Fruit fly (Drosophila melanogaster) whole organism, embryonic: ENCODE results near the gene Prosbeta6.

ENCODE experiments used
- Atf-2 ChIP-seq: fragments of 200-800 bp; sonication (Bioruptor generic); optimal IDR thresholded peaks from 2 replicates; lab custom pipeline; 2016; ENCODE audit warnings: missing biosample characterization, missing genetic modification characterization
- Bgb ChIP-seq: fragments of 200-800 bp; sonication (Bioruptor generic); IDR thresholded peaks from 2 replicates; pipeline ENCODE4 v1.3.6; 2022; ENCODE audit warnings: missing biosample characterization, missing genetic modification characterization; ENCODE audit not compliant: partially characterized antibody
- CG10979 ChIP-seq: fragments of 200-800 bp; sonication (Bioruptor generic); optimal IDR thresholded peaks from 2 replicates; lab custom pipeline; 2018; ENCODE audit warnings: missing biosample characterization, mild to moderate bottlenecking, missing genetic modification characterization, moderate library complexity
- CG11723 ChIP-seq: fragments of 200-800 bp; sonication (Bioruptor generic); optimal IDR thresholded peaks from 2 replicates; lab custom pipeline; 2017; ENCODE audit warnings: missing biosample characterization, mild to moderate bottlenecking, missing genetic modification characterization
- CG12071 ChIP-seq: fragments of 200-800 bp; sonication (Bioruptor generic); optimal IDR thresholded peaks from 3 replicates; lab custom pipeline; 2018; ENCODE audit warnings: missing biosample characterization, mild to moderate bottlenecking, missing genetic modification characterization
- CG12299 ChIP-seq: fragments of 200-800 bp; sonication (Bioruptor generic); optimal IDR thresholded peaks from 2 replicates; lab custom pipeline; 2018; ENCODE audit warnings: missing biosample characterization, mild to moderate bottlenecking, missing genetic modification characterization
- CG13123 ChIP-seq: fragments of 200-800 bp; sonication (Bioruptor generic); optimal IDR thresholded peaks from 2 replicates; lab custom pipeline; 2016; ENCODE audit warnings: missing biosample characterization, missing genetic modification characterization
- CG14014 ChIP-seq: fragments of 200-800 bp; sonication (Bioruptor generic); IDR thresholded peaks from 2 replicates; pipeline ENCODE4 v1.3.6; 2022; ENCODE audit warnings: missing biosample characterization, missing genetic modification characterization
- CG14050 ChIP-seq: fragments of 200-800 bp; sonication (Bioruptor generic); IDR thresholded peaks from 3 replicates; pipeline ENCODE4 v1.3.6; 2022; ENCODE audit warnings: missing biosample characterization, missing genetic modification characterization
- CG15514 ChIP-seq: fragments of 200-800 bp; sonication (Bioruptor generic); optimal IDR thresholded peaks from 3 replicates; lab custom pipeline; 2017; ENCODE audit warnings: missing biosample characterization, missing genetic modification characterization, mild to moderate bottlenecking, moderate library complexity, missing genetic modification reagents
- CG15696 ChIP-seq: fragments of 200-800 bp; sonication (Bioruptor generic); optimal IDR thresholded peaks from 2 replicates; lab custom pipeline; 2019; ENCODE audit warnings: missing biosample characterization, mild to moderate bottlenecking, missing genetic modification characterization, moderate library complexity
- CG1647 ChIP-seq: fragments of 200-800 bp; sonication (Bioruptor generic); optimal IDR thresholded peaks from 3 replicates; lab custom pipeline; 2016; ENCODE audit warnings: missing biosample characterization, missing genetic modification characterization
- CG17802 ChIP-seq: fragments of 200-800 bp; sonication (Bioruptor generic); optimal IDR thresholded peaks from 2 replicates; lab custom pipeline; 2018; ENCODE audit warnings: missing biosample characterization, mild to moderate bottlenecking, missing genetic modification characterization, moderate library complexity
- CG18619 ChIP-seq: fragments of 200-800 bp; sonication (Bioruptor generic); optimal IDR thresholded peaks from 3 replicates; lab custom pipeline; 2017; ENCODE audit warnings: missing biosample characterization, mild to moderate bottlenecking, missing genetic modification characterization
- CG2129 ChIP-seq: fragments of 200-800 bp; sonication (Bioruptor generic); IDR thresholded peaks from 2 replicates; pipeline ENCODE4 v1.3.6; 2022; ENCODE audit warnings: missing biosample characterization, missing genetic modification characterization; ENCODE audit not compliant: partially characterized antibody
- CG3407 ChIP-seq: fragments of 200-800 bp; sonication (Bioruptor generic); optimal IDR thresholded peaks from 2 replicates; lab custom pipeline; 2018; ENCODE audit warnings: missing biosample characterization, mild to moderate bottlenecking, missing genetic modification characterization
- CG4328 ChIP-seq: fragments of 200-800 bp; sonication (Bioruptor generic); optimal IDR thresholded peaks from 3 replicates; lab custom pipeline; 2017; ENCODE audit warnings: missing biosample characterization, missing genetic modification reagents, missing genetic modification characterization
- CG4360 ChIP-seq: fragments of 200-800 bp; sonication (Bioruptor generic); IDR thresholded peaks from 2 replicates; pipeline ENCODE4 v1.3.6; 2022; ENCODE audit warnings: missing biosample characterization, missing genetic modification characterization
- CG6272 ChIP-seq: fragments of 200-800 bp; sonication (Bioruptor generic); IDR thresholded peaks from 2 replicates; pipeline ENCODE4 v1.3.6; 2022; ENCODE audit warnings: missing biosample characterization, missing genetic modification characterization
- CG9609 ChIP-seq: fragments of 200-800 bp; sonication (Bioruptor generic); optimal IDR thresholded peaks from 3 replicates; lab custom pipeline; 2016; ENCODE audit warnings: missing biosample characterization, missing genetic modification characterization
- D19B ChIP-seq: fragments of 200-800 bp; sonication (Bioruptor generic); optimal IDR thresholded peaks from 2 replicates; lab custom pipeline; 2017; ENCODE audit warnings: missing biosample characterization, mild to moderate bottlenecking, missing genetic modification characterization
- Doc2 ChIP-seq: fragments of 200-800 bp; sonication (Bioruptor generic); IDR thresholded peaks from 2 replicates; pipeline ENCODE4 v1.3.6; 2022; ENCODE audit warnings: missing biosample characterization, missing genetic modification characterization
- Doc3 ChIP-seq: fragments of 200-800 bp; sonication (Bioruptor generic); IDR thresholded peaks from 3 replicates; pipeline ENCODE4 v1.3.6; 2022; ENCODE audit warnings: missing biosample characterization, missing genetic modification characterization; ENCODE audit not compliant: partially characterized antibody
- E2f1 ChIP-seq: fragments of 200-800 bp; sonication (Bioruptor generic); IDR thresholded peaks from 2 replicates; pipeline ENCODE4 v1.3.6; 2022; ENCODE audit warnings: missing biosample characterization, missing genetic modification characterization
- Ets97D ChIP-seq: fragments of 200-800 bp; sonication (Bioruptor generic); optimal IDR thresholded peaks from 3 replicates; lab custom pipeline; 2016; ENCODE audit warnings: missing biosample characterization, missing genetic modification characterization
- Gug ChIP-seq: fragments of 200-800 bp; sonication (Bioruptor generic); IDR thresholded peaks from 4 replicates; pipeline ENCODE4 v1.3.6; 2022; ENCODE audit warnings: missing biosample characterization, missing genetic modification characterization
- Hr3 ChIP-seq: fragments of 200-800 bp; sonication (Bioruptor generic); optimal IDR thresholded peaks from 3 replicates; lab custom pipeline; 2016; ENCODE audit warnings: missing biosample characterization, missing genetic modification characterization
- Hr51 ChIP-seq, 2 experiments: fragments of 200-800 bp; sonication (Bioruptor generic); optimal IDR thresholded peaks; 2 replicates in 1 of 2; 3 replicates in 1 of 2; lab custom pipeline; 2016 to 2018; ENCODE audit warnings: missing biosample characterization in 2 of 2, missing genetic modification characterization in 2 of 2, mild to moderate bottlenecking in 1 of 2, moderate library complexity in 1 of 2
- Myb ChIP-seq: fragments of 200-800 bp; sonication (Bioruptor generic); optimal IDR thresholded peaks from 2 replicates; lab custom pipeline; 2016; ENCODE audit warnings: missing biosample characterization, missing genetic modification characterization
- Oli ChIP-seq: fragments of 200-800 bp; sonication (Bioruptor generic); optimal IDR thresholded peaks from 2 replicates; lab custom pipeline; 2018; ENCODE audit warnings: missing biosample characterization, mild to moderate bottlenecking, missing genetic modification characterization, moderate library complexity
- Rfx ChIP-seq: fragments of 200-800 bp; sonication (Bioruptor generic); IDR thresholded peaks from 2 replicates; pipeline ENCODE4 v1.3.6; 2022; ENCODE audit warnings: missing biosample characterization, missing genetic modification characterization
- Spps ChIP-seq: fragments of 200-800 bp; sonication (Bioruptor generic); optimal IDR thresholded peaks from 2 replicates; lab custom pipeline; 2018; ENCODE audit warnings: missing biosample characterization, mild to moderate bottlenecking, missing genetic modification characterization
- ab ChIP-seq: fragments of 200-800 bp; sonication (Bioruptor generic); optimal IDR thresholded peaks from 2 replicates; lab custom pipeline; 2016; ENCODE audit warnings: missing biosample characterization, missing genetic modification characterization
- ato ChIP-seq: fragments of 200-800 bp; sonication (Bioruptor generic); IDR thresholded peaks from 2 replicates; pipeline ENCODE4 v1.3.6; 2022; ENCODE audit warnings: missing biosample characterization, missing genetic modification characterization; ENCODE audit not compliant: partially characterized antibody
- chif ChIP-seq, 2 experiments: fragments of 200-800 bp; sonication (Bioruptor generic); optimal IDR thresholded peaks; 3 replicates each; lab custom pipeline; 2016; ENCODE audit warnings: missing biosample characterization in 2 of 2, missing genetic modification characterization in 2 of 2
- chn ChIP-seq: fragments of 200-800 bp; sonication (Bioruptor generic); optimal IDR thresholded peaks from 2 replicates; lab custom pipeline; 2016; ENCODE audit warnings: missing biosample characterization, missing genetic modification characterization
- dm ChIP-seq: fragments of 200-800 bp; sonication (Bioruptor generic); optimal IDR thresholded peaks from 3 replicates; lab custom pipeline; 2016; ENCODE audit warnings: missing biosample characterization, missing genetic modification characterization
- en ChIP-seq: fragments of 200-800 bp; sonication (Bioruptor generic); optimal IDR thresholded peaks from 2 replicates; lab custom pipeline; 2016; ENCODE audit warnings: missing biosample characterization, missing genetic modification characterization
- gcm2 ChIP-seq: fragments of 200-800 bp; sonication (Bioruptor generic); optimal IDR thresholded peaks from 2 replicates; lab custom pipeline; 2016; ENCODE audit warnings: missing biosample characterization, missing genetic modification characterization
- gfzf ChIP-seq: fragments of 200-800 bp; sonication (Bioruptor generic); optimal IDR thresholded peaks from 2 replicates; lab custom pipeline; 2016; ENCODE audit warnings: missing biosample characterization, mild to moderate bottlenecking, missing genetic modification characterization, moderate library complexity
- h ChIP-seq: fragments of >200 bp; optimal IDR thresholded peaks from 2 replicates; lab custom pipeline; 2017
- her ChIP-seq: fragments of 200-800 bp; sonication (Bioruptor generic); optimal IDR thresholded peaks from 2 replicates; lab custom pipeline; 2016; ENCODE audit warnings: missing biosample characterization, missing genetic modification characterization
- kah ChIP-seq: fragments of 200-800 bp; sonication (Bioruptor generic); optimal IDR thresholded peaks from 2 replicates; lab custom pipeline; 2018; ENCODE audit warnings: missing biosample characterization, mild to moderate bottlenecking, missing genetic modification characterization
- knrl ChIP-seq: fragments of 200-800 bp; sonication (Bioruptor generic); IDR thresholded peaks from 3 replicates; pipeline ENCODE4 v1.3.6; 2022; ENCODE audit warnings: missing biosample characterization, missing genetic modification characterization; ENCODE audit not compliant: partially characterized antibody
- nerfin-1 ChIP-seq: fragments of 200-800 bp; sonication (Bioruptor generic); optimal IDR thresholded peaks from 3 replicates; lab custom pipeline; 2019; ENCODE audit warnings: missing biosample characterization, mild to moderate bottlenecking, missing genetic modification characterization, moderate library complexity
- phol ChIP-seq: fragments of 200-800 bp; sonication (Bioruptor generic); optimal IDR thresholded peaks from 3 replicates; lab custom pipeline; 2018; ENCODE audit warnings: missing biosample characterization, mild to moderate bottlenecking, missing genetic modification characterization, moderate library complexity
- rib ChIP-seq: fragments of 200-800 bp; sonication (Bioruptor generic); IDR thresholded peaks from 2 replicates; pipeline ENCODE4 v1.3.6; 2022; ENCODE audit warnings: missing biosample characterization, missing genetic modification characterization
- ro ChIP-seq: fragments of 200-800 bp; sonication (Bioruptor generic); IDR thresholded peaks from 2 replicates; pipeline ENCODE4 v1.3.6; 2022; ENCODE audit warnings: missing biosample characterization, missing genetic modification characterization
- sna ChIP-seq: fragments of 200-800 bp; sonication (Bioruptor generic); IDR thresholded peaks from 2 replicates; pipeline ENCODE4 v1.3.6; 2022; ENCODE audit warnings: missing biosample characterization, missing genetic modification characterization; ENCODE audit not compliant: partially characterized antibody
- stc ChIP-seq: fragments of 200-800 bp; sonication (Bioruptor generic); IDR thresholded peaks from 2 replicates; pipeline ENCODE4 v1.3.6; 2022; ENCODE audit warnings: missing biosample characterization, missing genetic modification characterization
- vfl ChIP-seq: fragments of 200-800 bp; sonication (Bioruptor generic); optimal IDR thresholded peaks from 2 replicates; lab custom pipeline; 2016; ENCODE audit warnings: missing biosample characterization, missing genetic modification characterization

The Prosbeta6 gene

DNA sequence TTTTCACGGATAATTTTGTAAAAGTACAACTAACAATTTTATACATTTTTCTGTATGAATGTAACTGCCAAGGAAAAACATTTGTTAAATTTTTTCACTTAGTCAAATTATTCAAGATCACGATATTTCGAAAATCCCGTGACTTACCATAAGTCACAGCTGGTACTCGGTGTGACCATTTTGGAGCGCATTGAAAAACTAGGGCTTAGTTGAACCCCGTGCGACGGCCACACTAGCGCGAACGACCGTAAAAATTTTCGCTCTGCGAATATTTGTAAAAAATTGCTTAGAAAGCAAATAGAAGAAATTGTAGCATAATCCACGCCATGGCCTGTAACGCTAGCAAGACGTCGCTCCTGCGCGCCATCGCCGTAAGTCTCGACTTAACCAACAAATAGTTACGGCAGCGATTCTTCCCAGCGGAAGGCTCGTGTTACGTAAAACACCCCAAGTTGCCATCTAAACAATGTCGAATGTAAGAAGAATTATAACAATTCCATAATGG is 26.1 kb downstream of the Prosbeta6 start, which contains the start of gene UQCR-C2 (continued):
- TF ChIP-seq Hr51 (GFP tag; optimal IDR thresholded peaks at IDR 0.05; lab: Kevin White, UChicago), result no peak
- no peak for TF ChIP-seq en (GFP tag; lab: Kevin White, UChicago)
- no peak for TF ChIP-seq CG12299 (tag; lab: Kevin White, UChicago)
- TF ChIP-seq her (GFP tag; lab: Kevin White, UChicago), result peak; percentile 52
- TF ChIP-seq chn, result no peak
- peak; percentile 39 for TF ChIP-seq Bgb (GFP tag; lab: Robert Waterston, UW)
- peak; percentile 35; the same call in 1 of the 3 replicates for TF ChIP-seq knrl (GFP tag; lab: Robert Waterston, UW)
- TF ChIP-seq CG17802 (tag; lab: Kevin White, UChicago), result no peak
- no peak for TF ChIP-seq CG11723 (GFP tag; lab: Kevin White, UChicago)
- no peak for TF ChIP-seq h (lab: Kevin White, UChicago)
- no peak for TF ChIP-seq CG2129 (GFP tag; lab: Robert Waterston, UW)
- TF ChIP-seq ro (GFP tag; lab: Robert Waterston, UW), result no peak
- TF ChIP-seq CG14050, result no peak
- TF ChIP-seq Ets97D (GFP tag; lab: Kevin White, UChicago), result peak; percentile 60
- TF ChIP-seq dm, result no peak
- TF ChIP-seq CG15696 (tag; lab: Kevin White, UChicago), result no peak
- no peak for TF ChIP-seq CG13123
- TF ChIP-seq ato (GFP tag; lab: Robert Waterston, UW), result no peak
- no peak for TF ChIP-seq vfl (GFP tag; lab: Kevin White, UChicago)
- peak; percentile 44; the same call in 1 of the 2 replicates for TF ChIP-seq sna (GFP tag; lab: Robert Waterston, UW)
- TF ChIP-seq rib, result no peak
- peak; percentile 33; the same call in 1 of the 3 replicates for TF ChIP-seq Doc3 (GFP tag; lab: Robert Waterston, UW)
- no peak for TF ChIP-seq E2f1 (GFP tag; lab: Robert Waterston, UW)
- TF ChIP-seq CG4360, result no peak
- peak; percentile 19; the same call in 1 of the 2 replicates for TF ChIP-seq CG14014 (GFP tag; lab: Robert Waterston, UW)
- TF ChIP-seq Atf-2, result no peak
- TF ChIP-seq nerfin-1 (tag; lab: Kevin White, UChicago), result peak; percentile 20
- no peak for TF ChIP-seq stc (GFP tag; lab: Robert Waterston, UW)
- no peak for TF ChIP-seq Gug (GFP tag; lab: Robert Waterston, UW)
- no peak for TF ChIP-seq Hr3 (GFP tag; lab: Kevin White, UChicago)
- no peak for TF ChIP-seq Spps (tag; lab: Kevin White, UChicago)
- no peak for TF ChIP-seq chif (GFP tag; optimal IDR thresholded peaks at IDR 0.05; lab: Kevin White, UChicago)
- TF ChIP-seq D19B, result no peak
- TF ChIP-seq CG10979 (tag; lab: Kevin White, UChicago), result no peak
- TF ChIP-seq Myb (GFP tag; lab: Kevin White, UChicago), result peak; percentile 70
- peak; percentile 98 for TF ChIP-seq gfzf (GFP tag; lab: Kevin White, UChicago)
- TF ChIP-seq gcm2 (GFP tag; lab: Kevin White, UChicago), result no peak
- TF ChIP-seq CG6272 (GFP tag; lab: Robert Waterston, UW), result no peak
- no peak for TF ChIP-seq Doc2
- no peak for TF ChIP-seq kah (GFP tag; lab: Kevin White, UChicago)
- TF ChIP-seq CG18619, result no peak
- peak; percentile 46 for TF ChIP-seq phol
- no peak for TF ChIP-seq CG9609 (GFP tag; lab: Kevin White, UChicago)
- no peak for TF ChIP-seq CG4328
- TF ChIP-seq CG12071 (GFP tag; lab: Kevin White, UChicago), result no peak
- no peak for TF ChIP-seq CG3407 (GFP tag; lab: Kevin White, UChicago)
- TF ChIP-seq Oli (tag; lab: Kevin White, UChicago), result no peak
- no peak for TF ChIP-seq CG1647 (GFP tag; lab: Kevin White, UChicago)
- peak; percentile 76 for TF ChIP-seq CG15514 (GFP tag; lab: Kevin White, UChicago)
- TF ChIP-seq ab (GFP tag; lab: Kevin White, UChicago), result no peak
- TF ChIP-seq Rfx (GFP tag; lab: Robert Waterston, UW), result peak; percentile 49
